Worm (Caenorhabditis elegans) whole organism, young adult: ENCODE measurements around the gene gbh-2.

Experiments
- C17E4.6 ChIP-seq: fragments of 200-800 bp; sonication (Bioruptor generic); IDR thresholded peaks from 2 replicates; pipeline ENCODE4 v1.3.6; 2022; ENCODE audit warnings: missing genetic modification reagents, missing genetic modification characterization, missing compliant biosample characterization
- K12H6.12 ChIP-seq: fragments of 200-800 bp; sonication (Bioruptor generic); optimal IDR thresholded peaks from 2 replicates; lab custom pipeline; 2018; ENCODE audit warnings: mild to moderate bottlenecking, missing genetic modification characterization, missing compliant biosample characterization
- Y53G8AR.9 ChIP-seq: fragments of 200-800 bp; sonication (Bioruptor generic); conservative IDR thresholded peaks from 2 replicates; pipeline ENCODE4 v1.3.6; 2022; ENCODE audit warnings: missing genetic modification reagents, missing genetic modification characterization, missing compliant biosample characterization
- attf-6 ChIP-seq: fragments of 200-800 bp; sonication (Bioruptor generic); IDR thresholded peaks from 2 replicates; pipeline ENCODE4 v1.3.6; 2022; ENCODE audit warnings: missing genetic modification reagents, missing genetic modification characterization, missing compliant biosample characterization

ce11 chrII:8536060-8536459 is 50.4 kb downstream of the gbh-2 start, which contains the start of gene W01C9.2:
- no peak for TF ChIP-seq K12H6.12
- no peak for TF ChIP-seq attf-6 (GFP tag; lab: Robert Waterston, UW)
- TF ChIP-seq C17E4.6 (GFP tag; lab: Robert Waterston, UW) = no peak
- TF ChIP-seq Y53G8AR.9 (GFP tag; lab: Robert Waterston, UW) = no peak
